Worm (Caenorhabditis elegans): Measurements from ENCODE around the gene gpch-1.

ce11 chrIII:4364974-4365373 lies 43.4 kb upstream of the gpch-1 start, which contains the start of gene ckb-1:
- TF ChIP-seq fos-1 (tag; optimal IDR thresholded peaks at IDR 0.05), result no peak
- peak; percentile 0 to 32 for TF ChIP-seq lsy-2 (tag; optimal IDR thresholded peaks at IDR 0.05)
- no peak for TF ChIP-seq swsn-7 (tag; optimal IDR thresholded peaks at IDR 0.05)
- TF ChIP-seq lir-3 (tag; optimal IDR thresholded peaks at IDR 0.05; ENCODE audit: poor library complexity), result no peak
- TF ChIP-seq mef-2 (tag; optimal IDR thresholded peaks at IDR 0.05), result no peak
- no peak for TF ChIP-seq jun-1 (tag; optimal IDR thresholded peaks at IDR 0.05)

Data from whole organism, L1 larva.